Fruit fly (Drosophila melanogaster) whole organism, prepupa: ENCODE data around the gene CG11583.

Experiments used
- CG10631 ChIP-seq: fragments of 200-800 bp; sonication (Bioruptor generic); optimal IDR thresholded peaks from 2 replicates; lab custom pipeline; 2016; ENCODE audit warnings: missing biosample characterization, missing genetic modification characterization
- CG10669 ChIP-seq: fragments of 200-800 bp; sonication (Bioruptor generic); optimal IDR thresholded peaks from 3 replicates; lab custom pipeline; 2018; ENCODE audit warnings: missing biosample characterization, mild to moderate bottlenecking, missing genetic modification characterization, moderate library complexity
- CG11762 ChIP-seq: fragments of 200-800 bp; sonication (Bioruptor generic); optimal IDR thresholded peaks from 3 replicates; lab custom pipeline; 2016; ENCODE audit warnings: missing biosample characterization, missing genetic modification characterization; ENCODE audit not compliant: insufficient read depth
- CG15336 ChIP-seq: fragments of 200-800 bp; sonication (Bioruptor generic); IDR thresholded peaks from 2 replicates; pipeline ENCODE4 v1.3.6; 2022; ENCODE audit warnings: missing biosample characterization, missing genetic modification characterization
- CG1621 ChIP-seq: fragments of 200-800 bp; sonication (Bioruptor generic); optimal IDR thresholded peaks from 3 replicates; lab custom pipeline; 2018; ENCODE audit warnings: missing biosample characterization, mild to moderate bottlenecking, missing genetic modification characterization
- CG3032 ChIP-seq: fragments of 200-800 bp; optimal IDR thresholded peaks from 2 replicates; lab custom pipeline; 2019; ENCODE audit warnings: missing biosample characterization, mild to moderate bottlenecking, missing genetic modification characterization, moderate library complexity
- CG32006 ChIP-seq: fragments of 200-800 bp; sonication (Bioruptor generic); optimal IDR thresholded peaks from 3 replicates; lab custom pipeline; 2017; ENCODE audit warnings: missing biosample characterization, mild to moderate bottlenecking, missing genetic modification characterization
- CG34406 ChIP-seq: fragments of 200-800 bp; sonication (Bioruptor generic); optimal IDR thresholded peaks from 3 replicates; lab custom pipeline; 2016; ENCODE audit warnings: missing biosample characterization, missing genetic modification characterization
- CG3919 ChIP-seq: fragments of 200-800 bp; sonication (Bioruptor generic); optimal IDR thresholded peaks from 3 replicates; lab custom pipeline; 2016; ENCODE audit warnings: missing biosample characterization, missing genetic modification characterization
- CG4318 ChIP-seq: fragments of 200-800 bp; sonication (Bioruptor generic); optimal IDR thresholded peaks from 3 replicates; lab custom pipeline; 2017; ENCODE audit warnings: missing biosample characterization, mild to moderate bottlenecking, missing genetic modification characterization
- CG6163 ChIP-seq: fragments of 200-800 bp; sonication (Bioruptor generic); IDR thresholded peaks from 3 replicates; pipeline ENCODE4 v1.3.6; 2022; ENCODE audit warnings: missing biosample characterization, missing genetic modification characterization
- CG6276 ChIP-seq: fragments of 200-800 bp; sonication (Bioruptor generic); optimal IDR thresholded peaks from 2 replicates; lab custom pipeline; 2017; ENCODE audit warnings: missing biosample characterization, mild to moderate bottlenecking, missing genetic modification characterization
- CG6792 ChIP-seq: fragments of 200-800 bp; sonication (Bioruptor generic); optimal IDR thresholded peaks from 3 replicates; lab custom pipeline; 2016; ENCODE audit warnings: missing biosample characterization, missing genetic modification characterization
- CG6808 ChIP-seq: fragments of 200-800 bp; sonication (Bioruptor generic); optimal IDR thresholded peaks from 3 replicates; lab custom pipeline; 2017; ENCODE audit warnings: missing biosample characterization, missing genetic modification characterization, mild to moderate bottlenecking, moderate library complexity, missing genetic modification reagents
- CG6854 ChIP-seq: fragments of 200-800 bp; sonication (Bioruptor generic); optimal IDR thresholded peaks from 2 replicates; lab custom pipeline; 2017; ENCODE audit warnings: missing biosample characterization, mild to moderate bottlenecking, missing genetic modification characterization
- CG7368 ChIP-seq: fragments of 200-800 bp; sonication (Bioruptor generic); optimal IDR thresholded peaks from 3 replicates; lab custom pipeline; 2016; ENCODE audit warnings: missing biosample characterization, missing genetic modification characterization
- CG8119 ChIP-seq: fragments of 200-800 bp; sonication (Bioruptor generic); IDR thresholded peaks from 3 replicates; pipeline ENCODE4 v1.3.6; 2022; ENCODE audit warnings: missing biosample characterization, missing genetic modification characterization
- CG8319 ChIP-seq: fragments of 200-800 bp; sonication (Bioruptor generic); optimal IDR thresholded peaks from 3 replicates; lab custom pipeline; 2016; ENCODE audit warnings: missing biosample characterization, missing genetic modification characterization
- CG8632 ChIP-seq: fragments of 200-800 bp; sonication (Bioruptor generic); optimal IDR thresholded peaks from 3 replicates; lab custom pipeline; 2016; ENCODE audit warnings: missing biosample characterization, missing genetic modification characterization
- CG9139 ChIP-seq: fragments of 200-800 bp; sonication (Bioruptor generic); optimal IDR thresholded peaks from 3 replicates; lab custom pipeline; 2017; ENCODE audit warnings: missing biosample characterization, mild to moderate bottlenecking, missing genetic modification characterization
- Eip75B ChIP-seq: fragments of 200-800 bp; sonication (Bioruptor generic); optimal IDR thresholded peaks from 3 replicates; lab custom pipeline; 2016; ENCODE audit warnings: missing biosample characterization, missing genetic modification characterization
- Eip78C ChIP-seq: fragments of 200-800 bp; sonication (Bioruptor generic); peaks from one replicate; lab custom pipeline; 2016; ENCODE audit warnings: missing biosample characterization, missing genetic modification characterization
- Eip93F ChIP-seq: fragments of 200-800 bp; sonication (Bioruptor generic); optimal IDR thresholded peaks from 2 replicates; lab custom pipeline; 2016; ENCODE audit warnings: missing biosample characterization, mild to moderate bottlenecking, missing genetic modification characterization
- Ets21C ChIP-seq: fragments of 200-800 bp; sonication (Bioruptor generic); optimal IDR thresholded peaks from 3 replicates; lab custom pipeline; 2016; ENCODE audit warnings: missing biosample characterization, missing genetic modification characterization
- Ets96B ChIP-seq: fragments of 200-800 bp; optimal IDR thresholded peaks from 2 replicates; lab custom pipeline; 2019; ENCODE audit warnings: missing biosample characterization, mild to moderate bottlenecking, missing genetic modification characterization, moderate library complexity
- Gug ChIP-seq: fragments of 200-800 bp; sonication (Bioruptor generic); IDR thresholded peaks from 2 replicates; pipeline ENCODE4 v1.3.6; 2022; ENCODE audit warnings: missing biosample characterization, missing genetic modification characterization
- Hr39 ChIP-seq: fragments of 200-800 bp; sonication (Bioruptor generic); optimal IDR thresholded peaks from 2 replicates; lab custom pipeline; 2016; ENCODE audit warnings: missing biosample characterization, missing genetic modification characterization
- Hr4 ChIP-seq: fragments of 200-800 bp; sonication (Bioruptor generic); optimal IDR thresholded peaks from 3 replicates; lab custom pipeline; 2016; ENCODE audit warnings: missing biosample characterization, missing genetic modification characterization
- Lpt ChIP-seq: fragments of 200-800 bp; sonication (Bioruptor generic); optimal IDR thresholded peaks from 3 replicates; lab custom pipeline; 2016; ENCODE audit warnings: missing biosample characterization, missing genetic modification characterization
- Met ChIP-seq: fragments of 200-800 bp; sonication (Bioruptor generic); optimal IDR thresholded peaks from 3 replicates; lab custom pipeline; 2016; ENCODE audit warnings: missing biosample characterization, missing genetic modification characterization
- OdsH ChIP-seq: fragments of 200-800 bp; sonication (Bioruptor generic); optimal IDR thresholded peaks from 3 replicates; lab custom pipeline; 2016; ENCODE audit warnings: missing biosample characterization, missing genetic modification characterization
- Smox ChIP-seq: fragments of 200-800 bp; sonication (Bioruptor generic); optimal IDR thresholded peaks from 3 replicates; lab custom pipeline; 2016; ENCODE audit warnings: missing biosample characterization, missing genetic modification characterization
- Sox102F ChIP-seq: fragments of 200-800 bp; sonication (Bioruptor generic); optimal IDR thresholded peaks from 2 replicates; lab custom pipeline; 2016; ENCODE audit warnings: missing biosample characterization, mild to moderate bottlenecking, missing genetic modification characterization
- Sox14 ChIP-seq: fragments of 200-800 bp; sonication (Bioruptor generic); optimal IDR thresholded peaks from 3 replicates; lab custom pipeline; 2016; ENCODE audit warnings: missing biosample characterization, missing genetic modification characterization
- Sox15 ChIP-seq: fragments of 200-800 bp; sonication (Bioruptor generic); optimal IDR thresholded peaks from 3 replicates; lab custom pipeline; 2016; ENCODE audit warnings: missing biosample characterization, missing genetic modification characterization
- achi ChIP-seq: fragments of 200-800 bp; sonication (Bioruptor generic); optimal IDR thresholded peaks from 3 replicates; lab custom pipeline; 2016; ENCODE audit warnings: missing biosample characterization, missing genetic modification characterization
- acj6 ChIP-seq: fragments of 200-800 bp; sonication (Bioruptor generic); optimal IDR thresholded peaks from 3 replicates; lab custom pipeline; 2016; ENCODE audit warnings: missing biosample characterization, missing genetic modification characterization
- cyc ChIP-seq: fragments of 200-800 bp; sonication (Bioruptor generic); optimal IDR thresholded peaks from 3 replicates; lab custom pipeline; 2016; ENCODE audit warnings: missing biosample characterization, missing genetic modification characterization
- dac ChIP-seq: fragments of 200-800 bp; sonication (Bioruptor generic); optimal IDR thresholded peaks from 2 replicates; lab custom pipeline; 2017; ENCODE audit warnings: missing biosample characterization, mild to moderate bottlenecking, missing genetic modification characterization
- dsx ChIP-seq: fragments of 200-800 bp; optimal IDR thresholded peaks from 3 replicates; lab custom pipeline; 2019; ENCODE audit warnings: missing biosample characterization, mild to moderate bottlenecking, missing genetic modification characterization, moderate library complexity; ENCODE audit not compliant: poor library complexity, severe bottlenecking
- eg ChIP-seq: fragments of 200-800 bp; sonication (Bioruptor generic); IDR thresholded peaks from 3 replicates; pipeline ENCODE4 v1.3.6; 2022; ENCODE audit warnings: missing biosample characterization, missing genetic modification characterization
- fd59A ChIP-seq: fragments of 200-800 bp; sonication (Bioruptor generic); optimal IDR thresholded peaks from 2 replicates; lab custom pipeline; 2017; ENCODE audit warnings: missing biosample characterization, mild to moderate bottlenecking, missing genetic modification characterization, missing genetic modification reagents
- fd85E ChIP-seq: fragments of 200-800 bp; sonication (Bioruptor generic); optimal IDR thresholded peaks from 3 replicates; lab custom pipeline; 2016; ENCODE audit warnings: missing biosample characterization, missing genetic modification characterization
- fkh ChIP-seq: fragments of 200-800 bp; sonication (Bioruptor generic); optimal IDR thresholded peaks from 3 replicates; lab custom pipeline; 2017; ENCODE audit warnings: missing biosample characterization, mild to moderate bottlenecking, missing genetic modification characterization, moderate library complexity
- lz ChIP-seq: fragments of 200-800 bp; sonication (Bioruptor generic); optimal IDR thresholded peaks from 3 replicates; lab custom pipeline; 2016; ENCODE audit warnings: missing biosample characterization, missing genetic modification characterization
- net ChIP-seq: fragments of 200-800 bp; sonication (Bioruptor generic); optimal IDR thresholded peaks from 3 replicates; lab custom pipeline; 2016; ENCODE audit warnings: missing biosample characterization, missing genetic modification characterization
- pdm3 ChIP-seq: fragments of 200-800 bp; sonication (Bioruptor generic); optimal IDR thresholded peaks from 3 replicates; lab custom pipeline; 2016; ENCODE audit warnings: missing biosample characterization, missing genetic modification characterization
- salr ChIP-seq, 2 experiments: fragments of 200-800 bp; sonication (Bioruptor generic); optimal IDR thresholded peaks; 3 replicates each; lab custom pipeline; 2016 to 2018; ENCODE audit warnings: missing biosample characterization in 2 of 2, missing genetic modification characterization in 2 of 2, mild to moderate bottlenecking in 1 of 2
- spab ChIP-seq: fragments of 200-800 bp; sonication (Bioruptor generic); optimal IDR thresholded peaks from 2 replicates; lab custom pipeline; 2017; ENCODE audit warnings: missing biosample characterization, mild to moderate bottlenecking, missing genetic modification characterization, missing genetic modification reagents
- ss ChIP-seq, 2 experiments: fragments of 200-800 bp; sonication (Bioruptor generic); optimal IDR thresholded peaks; 2 replicates in 1 of 2; 3 replicates in 1 of 2; lab custom pipeline; 2017 to 2018; ENCODE audit warnings: mild to moderate bottlenecking in 2 of 2, missing biosample characterization in 2 of 2, missing genetic modification characterization in 2 of 2, moderate library complexity in 1 of 2
- topi ChIP-seq: fragments of 200-800 bp; sonication (Bioruptor generic); optimal IDR thresholded peaks from 3 replicates; lab custom pipeline; 2016; ENCODE audit warnings: missing biosample characterization, missing genetic modification characterization
- vri ChIP-seq: fragments of 200-800 bp; sonication (Bioruptor generic); optimal IDR thresholded peaks from 3 replicates; lab custom pipeline; 2016; ENCODE audit warnings: missing biosample characterization, mild to moderate bottlenecking, missing genetic modification characterization

Gene CG11583

dm6 chr3L:4269920-4270319, 12.7 kb downstream of the CG11583 start:
- TF ChIP-seq CG1621 (tag; lab: Kevin White, UChicago) (peak; percentile 56), vri (GFP tag; lab: Kevin White, UChicago) (peak; percentile 66), Met (GFP tag; lab: Kevin White, UChicago) (peak; percentile 77), Sox14 (GFP tag; lab: Kevin White, UChicago) (peak; percentile 30), Ets21C (GFP tag; lab: Kevin White, UChicago) (peak; percentile 12), CG8632 (GFP tag; lab: Kevin White, UChicago) (peak; percentile 69), Eip75B (GFP tag; lab: Kevin White, UChicago) (peak; percentile 46), Hr4 (GFP tag; lab: Kevin White, UChicago) (peak; percentile 58), dac (GFP tag; lab: Kevin White, UChicago) (peak; percentile 13), Eip78C (peak; percentile 94), CG9139 (GFP tag; lab: Kevin White, UChicago) (peak; percentile 74), Gug (GFP tag; lab: Robert Waterston, UW) (peak; percentile 45), CG8119 (GFP tag; lab: Robert Waterston, UW) (peak; percentile 89), CG10669 (GFP tag; lab: Kevin White, UChicago) (peak; percentile 66), CG6854 (GFP tag; lab: Kevin White, UChicago) (peak; percentile 71), CG3032 (peak; percentile 83), CG8319 (GFP tag; lab: Kevin White, UChicago) (peak; percentile 39), Sox15 (GFP tag; lab: Kevin White, UChicago) (peak; percentile 37), CG15336 (GFP tag; lab: Robert Waterston, UW) (peak; percentile 89), Lpt (GFP tag; lab: Kevin White, UChicago) (peak; percentile 74), fd59A (GFP tag; lab: Kevin White, UChicago) (peak; percentile 58), CG10631 (GFP tag; lab: Kevin White, UChicago) (peak; percentile 71), CG34406 (peak; percentile 76), CG6792 (GFP tag; lab: Kevin White, UChicago) (peak; percentile 73), lz (GFP tag; lab: Kevin White, UChicago) (peak; percentile 48), fd85E (GFP tag; lab: Kevin White, UChicago) (peak; percentile 50), Sox102F (GFP tag; lab: Kevin White, UChicago) (peak; percentile 70), Eip93F (GFP tag; lab: Kevin White, UChicago) (peak; percentile 12), net (peak; percentile 70), CG6276 (GFP tag; lab: Kevin White, UChicago) (peak; percentile 80), OdsH (GFP tag; lab: Kevin White, UChicago) (peak; percentile 79), pdm3 (GFP tag; lab: Kevin White, UChicago) (peak; percentile 59), CG4318 (GFP tag; lab: Kevin White, UChicago) (peak; percentile 70), CG32006 (GFP tag; lab: Kevin White, UChicago) (peak; percentile 90), topi (peak; percentile 64), CG7368 (GFP tag; lab: Kevin White, UChicago) (peak; percentile 51), achi (GFP tag; lab: Kevin White, UChicago) (peak; percentile 81), dsx (GFP tag; lab: Kevin White, UChicago) (peak; percentile 81), fkh (GFP tag; lab: Kevin White, UChicago) (no peak), eg (GFP tag; lab: Robert Waterston, UW) (peak; percentile 76), CG3919 (GFP tag; lab: Kevin White, UChicago) (peak; percentile 78), Hr39 (peak; percentile 30), cyc (peak; percentile 51), acj6 (peak; percentile 76), salr (GFP tag; optimal IDR thresholded peaks at IDR 0.05; lab: Kevin White, UChicago) (peak; percentile 15 to 70), Smox (peak; percentile 63), CG11762 (peak; percentile 62), ss (GFP tag; optimal IDR thresholded peaks at IDR 0.05; lab: Kevin White, UChicago) (peak; percentile 77), CG6163 (peak; percentile 79), spab (GFP tag; lab: Kevin White, UChicago) (peak; percentile 73), CG6808 (GFP tag; lab: Kevin White, UChicago) (peak; percentile 79), Ets96B (peak; percentile 78)
